Worm (Caenorhabditis elegans): ENCODE data around the gene grl-21.

DNA sequence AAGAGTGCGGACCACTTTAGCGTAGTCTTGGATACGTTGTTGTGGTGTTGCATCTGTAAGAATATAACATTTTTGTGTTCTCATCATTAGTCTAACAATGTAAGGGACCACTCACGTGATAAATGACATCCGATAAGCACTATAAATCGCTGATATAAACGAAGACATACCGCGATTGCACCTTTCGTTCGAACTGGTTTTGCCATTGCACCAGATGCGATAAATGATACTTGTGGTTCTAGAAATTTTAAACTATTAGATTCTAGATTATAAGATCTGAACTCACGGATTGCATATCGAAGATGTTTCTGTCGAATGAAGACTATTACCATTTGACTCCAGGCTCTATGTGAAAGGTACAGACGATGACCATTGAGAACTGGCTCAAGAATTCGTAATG is 34.0 kb downstream of the grl-21 start:
- TF ChIP-seq ceh-36 (tag; optimal IDR thresholded peaks at IDR 0.05) (no peak), ama-1 (optimal IDR thresholded peaks at IDR 0.05) (no peak), hnd-1 (tag; optimal IDR thresholded peaks at IDR 0.05) (no peak), tra-4 (tag; optimal IDR thresholded peaks at IDR 0.05) (no peak), flt-1 (GFP tag; IDR thresholded peaks at IDR 0.05) (no peak), scrt-1 (GFP tag; IDR thresholded peaks at IDR 0.05) (no peak), pes-1 (GFP tag; IDR thresholded peaks at IDR 0.05) (no peak), F13C5.2 (tag; optimal IDR thresholded peaks at IDR 0.05) (no peak)
